Worm (Caenorhabditis elegans) whole organism, young adult: ENCODE results near the gene slc-17.5.

Source experiments
- ZK185.1 ChIP-seq: sonication (generic microtip); optimal IDR thresholded peaks from 2 replicates; lab custom pipeline; 2016; ENCODE audit warnings: mild to moderate bottlenecking, missing genetic modification characterization, missing compliant biosample characterization; ENCODE audit not compliant: poor library complexity, severe bottlenecking
- ama-1 ChIP-seq, 3 experiments: fragments of 150-350 bp in 1 of 3; sonication (generic microtip) in 2 of 3; optimal IDR thresholded peaks; 2 replicates each; lab custom pipeline; 2014 to 2018; ENCODE audit warnings: missing biosample characterization in 2 of 3, missing genetic modification characterization in 2 of 3, missing genetic modification reagents in 2 of 3
- ets-4 ChIP-seq: fragments of 200-800 bp; sonication (Bioruptor generic); optimal IDR thresholded peaks from 2 replicates; lab custom pipeline; 2018; ENCODE audit warnings: mild to moderate bottlenecking, missing genetic modification characterization, missing compliant biosample characterization
- hlh-12 ChIP-seq: sonication (generic microtip); optimal IDR thresholded peaks from 2 replicates; lab custom pipeline; 2016; ENCODE audit warnings: missing genetic modification characterization, missing compliant biosample characterization
- lin-26 ChIP-seq: fragments of 200-800 bp; sonication (Bioruptor generic); IDR thresholded peaks from 2 replicates; pipeline ENCODE4 v1.3.6; 2022; ENCODE audit warnings: missing genetic modification reagents, missing genetic modification characterization, missing compliant biosample characterization
- snpc-4 ChIP-seq, 5 experiments: fragments of 150-350 bp in 1 of 5; sonication (generic microtip) in 4 of 5; optimal IDR thresholded peaks; 2 replicates each; lab custom pipeline; 2014 to 2018; ENCODE audit warnings: missing genetic modification characterization in 5 of 5, missing biosample characterization in 3 of 5, antibody characterized with exemption in 2 of 5, mild to moderate bottlenecking in 2 of 5, missing compliant biosample characterization in 2 of 5, missing genotype in 2 of 5, moderate library complexity in 2 of 5, missing genetic modification reagents in 1 of 5
- tbp1 ChIP-seq: fragments of 200-800 bp; sonication (Bioruptor generic); optimal IDR thresholded peaks from 2 replicates; lab custom pipeline; 2018; ENCODE audit warnings: mild to moderate bottlenecking, missing genetic modification characterization, missing compliant biosample characterization
- tlf-1 ChIP-seq: fragments of 200-800 bp; sonication (Bioruptor generic); optimal IDR thresholded peaks from 2 replicates; lab custom pipeline; 2018; ENCODE audit warnings: mild to moderate bottlenecking, missing genetic modification characterization, missing compliant biosample characterization

DNA sequence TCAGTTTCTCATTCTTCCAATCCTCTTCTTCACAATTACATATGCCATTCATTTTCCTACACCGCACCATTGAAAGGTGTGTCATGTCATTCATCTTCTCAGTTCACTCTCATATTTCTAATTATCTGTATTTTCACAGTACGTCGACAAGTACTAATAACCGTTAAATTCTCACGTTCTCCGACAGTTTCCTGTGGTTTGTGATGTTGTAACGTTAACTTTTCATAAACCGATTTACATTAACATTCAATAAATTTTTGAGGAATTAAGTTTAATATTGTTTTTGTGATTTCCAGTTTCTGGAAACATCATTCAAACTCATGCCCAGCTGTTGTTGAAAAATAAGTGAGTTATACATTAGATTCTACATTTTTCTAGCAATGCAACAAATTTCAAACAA lies 49.7 kb upstream of the slc-17.5 start, which contains the start of gene tmd-2:
- TF ChIP-seq tbp1 (GFP tag; lab: Kevin White, UChicago) (no peak), ets-4 (GFP tag; lab: Kevin White, UChicago) (no peak), hlh-12 (tag; lab: Kevin White, UChicago) (no peak), lin-26 (GFP tag; lab: Robert Waterston, UW) (no peak), snpc-4 (GFP tag; optimal IDR thresholded peaks at IDR 0.05; lab: Kevin White, UChicago) (no peak), snpc-4 (tag; optimal IDR thresholded peaks at IDR 0.05; lab: Kevin White, UChicago) (no peak), ZK185.1 (tag; lab: Kevin White, UChicago) (no peak), ama-1 (optimal IDR thresholded peaks at IDR 0.05; lab: Kevin White, UChicago) (no peak), ama-1 (GFP tag; optimal IDR thresholded peaks at IDR 0.05; lab: Kevin White, UChicago) (no peak), tlf-1 (GFP tag; lab: Kevin White, UChicago) (no peak)
